Worm (Caenorhabditis elegans) whole organism, L2 larva: Measurements from ENCODE around the gene haf-1.

Source experiments
- C34F6.9 ChIP-seq: fragments of 150-350 bp; optimal IDR thresholded peaks from 2 replicates; lab custom pipeline; 2014; ENCODE audit warnings: missing biosample characterization, missing genetic modification characterization
- R02D3.7 ChIP-seq: fragments of 150-350 bp; optimal IDR thresholded peaks from 2 replicates; lab custom pipeline; 2014; ENCODE audit warnings: missing biosample characterization, missing genetic modification characterization
- ZK546.5 ChIP-seq: sonication (generic microtip); optimal IDR thresholded peaks from 2 replicates; lab custom pipeline; 2017; ENCODE audit warnings: missing biosample characterization, missing genetic modification characterization
- alr-1 ChIP-seq: fragments of 150-350 bp; optimal IDR thresholded peaks from 2 replicates; lab custom pipeline; 2014; ENCODE audit warnings: missing biosample characterization, missing genetic modification characterization
- ama-1 ChIP-seq: fragments of 150-350 bp; optimal IDR thresholded peaks from 2 replicates; lab custom pipeline; 2018; ENCODE audit warnings: inconsistent platforms
- blmp-1 ChIP-seq: sonication (generic microtip); optimal IDR thresholded peaks from 2 replicates; lab custom pipeline; 2017; ENCODE audit warnings: missing genetic modification characterization, mild to moderate bottlenecking, missing compliant biosample characterization, antibody characterized with exemption, moderate library complexity; ENCODE audit not compliant: insufficient read depth
- ceh-16 ChIP-seq: fragments of 150-350 bp; optimal IDR thresholded peaks from 2 replicates; lab custom pipeline; 2014; ENCODE audit warnings: missing biosample characterization, missing genetic modification characterization
- ceh-82 ChIP-seq: fragments of 150-350 bp; optimal IDR thresholded peaks from 2 replicates; lab custom pipeline; 2014; ENCODE audit warnings: missing biosample characterization, missing genetic modification characterization
- dmd-4 ChIP-seq: sonication (generic microtip); optimal IDR thresholded peaks from 2 replicates; lab custom pipeline; 2017; ENCODE audit warnings: missing biosample characterization, missing genetic modification characterization
- egl-27 ChIP-seq: sonication (generic microtip); optimal IDR thresholded peaks from 3 replicates; lab custom pipeline; 2017; ENCODE audit warnings: missing biosample characterization, missing genetic modification reagents, missing genetic modification characterization
- elt-1 ChIP-seq: fragments of 150-350 bp; optimal IDR thresholded peaks from 2 replicates; lab custom pipeline; 2014; ENCODE audit warnings: missing biosample characterization, missing genetic modification characterization
- elt-3 ChIP-seq: sonication (generic microtip); optimal IDR thresholded peaks from 2 replicates; lab custom pipeline; 2017; ENCODE audit warnings: missing biosample characterization, missing genetic modification characterization
- fos-1 ChIP-seq: fragments of 150-350 bp; optimal IDR thresholded peaks from 2 replicates; lab custom pipeline; 2014; ENCODE audit warnings: missing biosample characterization, missing genetic modification characterization
- lin-11 ChIP-seq: fragments of 150-350 bp; sonication (generic microtip); optimal IDR thresholded peaks from 2 replicates; lab custom pipeline; 2014; ENCODE audit warnings: missing biosample characterization, missing genetic modification characterization, inconsistent platforms, mixed read lengths
- lin-13 ChIP-seq: fragments of 150-350 bp; optimal IDR thresholded peaks from 2 replicates; lab custom pipeline; 2014; ENCODE audit warnings: missing biosample characterization, missing genetic modification reagents, missing genetic modification characterization
- lin-39 ChIP-seq: fragments of 150-350 bp; optimal IDR thresholded peaks from 2 replicates; lab custom pipeline; 2014; ENCODE audit warnings: missing biosample characterization, missing genetic modification reagents, missing genetic modification characterization
- lsy-2 ChIP-seq, 2 experiments: fragments of 150-350 bp in 1 of 2; sonication (generic microtip) in 1 of 2; optimal IDR thresholded peaks; 2 replicates each; lab custom pipeline; 2014 to 2017; ENCODE audit warnings: missing biosample characterization in 2 of 2, missing genetic modification characterization in 2 of 2
- mab-5 ChIP-seq: fragments of 150-350 bp; optimal IDR thresholded peaks from 2 replicates; lab custom pipeline; 2014; ENCODE audit warnings: missing biosample characterization, missing genetic modification characterization
- mbf-1 ChIP-seq: sonication (generic microtip); optimal IDR thresholded peaks from 2 replicates; lab custom pipeline; 2017; ENCODE audit warnings: missing biosample characterization, missing genetic modification characterization
- nhr-10 ChIP-seq: sonication (generic microtip); optimal IDR thresholded peaks from 2 replicates; lab custom pipeline; 2017; ENCODE audit warnings: missing biosample characterization, missing genetic modification characterization
- nhr-11 ChIP-seq: fragments of 150-350 bp; optimal IDR thresholded peaks from 2 replicates; lab custom pipeline; 2014; ENCODE audit warnings: missing biosample characterization, missing genetic modification characterization
- nhr-12 ChIP-seq: fragments of 150-350 bp; optimal IDR thresholded peaks from 2 replicates; lab custom pipeline; 2014; ENCODE audit warnings: missing biosample characterization, missing genetic modification characterization
- nhr-129 ChIP-seq: fragments of 150-350 bp; optimal IDR thresholded peaks from 2 replicates; lab custom pipeline; 2014; ENCODE audit warnings: missing biosample characterization, missing genetic modification characterization
- nhr-21 ChIP-seq: fragments of 150-350 bp; optimal IDR thresholded peaks from 2 replicates; lab custom pipeline; 2014; ENCODE audit warnings: missing biosample characterization, missing genetic modification characterization
- nhr-23 ChIP-seq: fragments of 150-350 bp; optimal IDR thresholded peaks from 2 replicates; lab custom pipeline; 2014; ENCODE audit warnings: missing biosample characterization, missing genetic modification reagents, missing genetic modification characterization
- nhr-237 ChIP-seq: fragments of 150-350 bp; optimal IDR thresholded peaks from 2 replicates; lab custom pipeline; 2014; ENCODE audit warnings: missing biosample characterization, missing genetic modification characterization
- nhr-25 ChIP-seq: fragments of 150-350 bp; sonication (generic microtip); optimal IDR thresholded peaks from 3 replicates; lab custom pipeline; 2014; ENCODE audit warnings: missing biosample characterization, missing genetic modification characterization
- nhr-6 ChIP-seq: fragments of 150-350 bp; optimal IDR thresholded peaks from 2 replicates; lab custom pipeline; 2014; ENCODE audit warnings: missing biosample characterization, missing genetic modification characterization
- nhr-77 ChIP-seq: fragments of 150-350 bp; optimal IDR thresholded peaks from 2 replicates; lab custom pipeline; 2014; ENCODE audit warnings: missing biosample characterization, missing genetic modification characterization
- peb-1 ChIP-seq: fragments of 150-350 bp; optimal IDR thresholded peaks from 2 replicates; lab custom pipeline; 2014; ENCODE audit warnings: missing biosample characterization, missing genetic modification characterization
- sem-4 ChIP-seq: fragments of 150-350 bp; optimal IDR thresholded peaks from 2 replicates; lab custom pipeline; 2014; ENCODE audit warnings: missing biosample characterization, missing genetic modification reagents, missing genetic modification characterization
- skn-1 ChIP-seq: sonication (generic microtip); optimal IDR thresholded peaks from 2 replicates; lab custom pipeline; 2017; ENCODE audit warnings: missing biosample characterization, missing genetic modification characterization
- sma-3 ChIP-seq: sonication (generic microtip); optimal IDR thresholded peaks from 2 replicates; lab custom pipeline; 2016; ENCODE audit warnings: missing genetic modification reagents, missing genetic modification characterization, missing compliant biosample characterization
- sma-9 ChIP-seq, 2 experiments: fragments of 150-350 bp in 1 of 2; sonication (generic microtip) in 1 of 2; optimal IDR thresholded peaks; 2 replicates each; lab custom pipeline; 2014 to 2016; ENCODE audit warnings: missing genetic modification characterization in 2 of 2, mild to moderate bottlenecking in 1 of 2, missing biosample characterization in 1 of 2, missing compliant biosample characterization in 1 of 2, missing genetic modification reagents in 1 of 2, moderate library complexity in 1 of 2
- snpc-4 ChIP-seq: fragments of 150-350 bp; optimal IDR thresholded peaks from 2 replicates; lab custom pipeline; 2014; ENCODE audit warnings: missing biosample characterization, missing genetic modification characterization
- unc-55 ChIP-seq: fragments of 150-350 bp; sonication (generic microtip); optimal IDR thresholded peaks from 3 replicates; lab custom pipeline; 2014; ENCODE audit warnings: missing biosample characterization, missing genetic modification reagents, missing genetic modification characterization
- unc-62 ChIP-seq: fragments of 150-350 bp; optimal IDR thresholded peaks from 2 replicates; lab custom pipeline; 2014; ENCODE audit warnings: missing biosample characterization, missing genetic modification reagents, missing genetic modification characterization
- ztf-4 ChIP-seq: fragments of 150-350 bp; optimal IDR thresholded peaks from 2 replicates; lab custom pipeline; 2014; ENCODE audit warnings: missing biosample characterization, missing genetic modification characterization

The haf-1 gene

DNA sequence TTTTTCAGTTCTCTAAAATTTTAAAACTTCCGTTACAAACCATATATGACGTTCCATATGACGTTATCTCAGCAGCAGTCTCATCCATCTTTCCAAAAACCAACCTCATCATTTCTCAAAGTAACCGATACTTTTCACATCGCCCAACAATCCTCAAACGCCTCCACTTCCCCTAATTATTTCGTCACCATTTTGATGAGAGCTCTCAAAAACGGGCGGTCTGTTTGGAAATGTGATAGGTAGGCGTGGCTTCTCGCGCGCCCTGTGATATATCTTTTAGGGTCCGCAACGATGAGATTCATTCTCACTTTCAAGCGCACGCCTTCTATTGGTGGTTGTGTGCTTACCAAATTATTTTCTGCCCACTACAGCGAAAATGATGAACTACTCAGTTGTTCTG lies 7.9 kb upstream of the haf-1 start, which contains the start of gene trh-1:
TSS of gene trh-1 (plus strand) at position 301 of the 400 bp plus-strand sequence.
- TF ChIP-seq nhr-237, result no peak
- TF ChIP-seq mbf-1 (tag; lab: Kevin White, UChicago), result no peak
- TF ChIP-seq nhr-6 (tag; lab: Kevin White, UChicago), result no peak
- TF ChIP-seq elt-1 (tag; lab: Kevin White, UChicago), result no peak
- no peak for TF ChIP-seq lin-11
- no peak for TF ChIP-seq lin-39 (tag; lab: Kevin White, UChicago)
- no peak for TF ChIP-seq nhr-12 (tag; lab: Kevin White, UChicago)
- no peak for TF ChIP-seq nhr-23 (tag; lab: Kevin White, UChicago)
- TF ChIP-seq sma-3 (GFP tag; lab: Kevin White, UChicago), result no peak
- TF ChIP-seq nhr-25 (tag; lab: Kevin White, UChicago), result no peak
- no peak for TF ChIP-seq skn-1 (tag; lab: Kevin White, UChicago)
- no peak for TF ChIP-seq sma-9 (GFP tag; optimal IDR thresholded peaks at IDR 0.05; lab: Kevin White, UChicago)
- TF ChIP-seq sma-9 (tag; optimal IDR thresholded peaks at IDR 0.05; lab: Kevin White, UChicago), result no peak
- no peak for TF ChIP-seq blmp-1 (tag; lab: Kevin White, UChicago)

DNA sequence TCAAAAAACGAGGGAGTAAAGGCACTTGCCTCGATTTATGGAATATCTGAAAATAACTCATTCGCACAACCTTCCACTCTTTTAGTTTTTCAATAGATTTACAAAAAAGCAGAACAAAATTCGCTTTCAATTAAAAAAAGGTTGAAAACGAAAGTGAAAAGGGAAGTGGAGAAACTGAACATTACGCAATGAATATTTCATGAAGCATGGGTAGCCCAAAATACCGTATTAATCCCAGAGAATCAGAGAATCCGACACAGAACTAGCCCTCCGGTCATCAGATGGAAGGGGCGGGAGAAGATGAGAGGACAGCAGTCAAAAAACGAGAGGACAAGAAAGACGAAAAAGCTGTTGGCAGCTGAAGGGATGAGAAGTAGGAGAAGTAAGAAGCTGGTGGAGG lies 4.8 kb upstream of the haf-1 start, which contains the start of gene C30H6.5:
TSS of gene C30H6.5 (plus strand) at position 301 of the 400 bp plus-strand sequence.
- TF ChIP-seq alr-1 (tag; lab: Kevin White, UChicago) (no peak), ama-1 (lab: Kevin White, UChicago) (no peak), ceh-16 (tag; lab: Kevin White, UChicago) (no peak), nhr-11 (tag; lab: Kevin White, UChicago) (no peak), fos-1 (no peak)

DNA sequence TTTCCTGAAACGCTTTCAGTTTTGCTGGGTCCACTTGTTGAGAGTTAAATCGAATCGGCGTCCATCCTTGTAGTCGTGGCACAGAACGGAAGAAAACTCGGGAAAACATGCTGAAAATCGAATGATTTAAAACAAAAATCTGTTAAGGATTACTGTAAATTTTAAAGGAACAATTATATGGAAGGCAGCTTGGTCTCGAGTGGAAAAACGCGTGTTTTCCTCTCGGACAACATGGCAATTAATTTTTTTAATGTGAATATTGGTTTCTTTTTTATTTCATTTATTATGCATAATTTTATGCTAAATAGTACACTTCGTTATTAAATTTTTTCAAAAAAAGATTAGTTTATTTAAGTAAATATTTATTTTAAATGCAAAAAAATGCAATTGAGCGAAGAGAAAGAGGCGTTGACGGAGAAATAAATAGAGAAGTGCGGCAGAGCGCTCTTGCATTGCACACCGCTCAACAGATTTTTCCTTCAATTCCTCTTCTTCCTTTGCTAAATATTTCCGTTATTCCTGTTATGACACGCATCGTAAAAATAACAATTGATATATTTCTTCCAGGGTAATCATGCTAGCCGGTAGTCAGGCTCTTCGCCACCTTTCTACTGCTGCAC lies 3.9 kb downstream of the haf-1 start, which contains the start of the genes C30H6.9 and dlat-2:
TSS of gene C30H6.9 (minus strand) at position 110 of the 620 bp plus-strand sequence.
TSS of gene dlat-2 (plus strand) at position 566 of the 620 bp plus-strand sequence.
- no peak for TF ChIP-seq nhr-21 (tag; lab: Kevin White, UChicago)
- no peak for TF ChIP-seq ceh-16 (tag; lab: Kevin White, UChicago)
- no peak for TF ChIP-seq sma-3 (GFP tag; lab: Kevin White, UChicago)
- TF ChIP-seq nhr-6 (tag; lab: Kevin White, UChicago), result no peak
- TF ChIP-seq mbf-1 (tag; lab: Kevin White, UChicago), result no peak
- no peak for TF ChIP-seq snpc-4 (tag; lab: Kevin White, UChicago)
- TF ChIP-seq nhr-237, result no peak
- TF ChIP-seq lin-13 (GFP tag; lab: Kevin White, UChicago), result peak; percentile 11
- TF ChIP-seq nhr-129 (tag; lab: Kevin White, UChicago), result peak; percentile 20
- TF ChIP-seq peb-1 (tag; lab: Kevin White, UChicago), result no peak
- TF ChIP-seq unc-55 (GFP tag; lab: Kevin White, UChicago), result peak; percentile 60
- TF ChIP-seq blmp-1 (tag; lab: Kevin White, UChicago), result no peak
- no peak for TF ChIP-seq ZK546.5 (tag; lab: Kevin White, UChicago)
- TF ChIP-seq sma-9 (GFP tag; optimal IDR thresholded peaks at IDR 0.05; lab: Kevin White, UChicago), result no peak
- no peak for TF ChIP-seq sma-9 (tag; optimal IDR thresholded peaks at IDR 0.05; lab: Kevin White, UChicago)
- peak; percentile 11 for TF ChIP-seq fos-1
- no peak for TF ChIP-seq R02D3.7 (tag; lab: Kevin White, UChicago)
- peak; percentile 60 for TF ChIP-seq C34F6.9 (tag; lab: Kevin White, UChicago)
- peak in 1 of 2 experiments; percentile 40 for TF ChIP-seq lsy-2 (tag; optimal IDR thresholded peaks at IDR 0.05; lab: Kevin White, UChicago)
- no peak for TF ChIP-seq unc-62 (GFP tag; lab: Kevin White, UChicago)
- no peak for TF ChIP-seq egl-27
- TF ChIP-seq, all 48 proteins: peak for 6

DNA sequence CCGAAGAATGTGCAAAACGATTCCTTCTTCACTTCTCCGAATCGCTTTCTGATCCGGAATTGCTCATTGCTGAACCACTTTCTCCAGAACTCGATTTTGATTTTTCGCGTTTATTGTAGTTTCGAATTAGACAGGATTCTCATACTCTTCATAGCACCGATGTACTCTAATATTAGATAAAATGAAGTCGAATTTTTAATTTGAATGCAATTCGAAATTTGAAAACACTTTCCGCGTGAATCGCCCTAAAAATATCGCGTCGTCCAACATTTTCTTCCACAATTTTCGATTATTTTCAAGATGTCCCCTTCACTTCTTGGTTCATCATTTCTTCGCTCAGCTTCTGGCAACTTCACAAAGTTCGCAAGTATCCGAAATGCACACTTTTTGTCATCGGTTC lies 5.8 kb downstream of the haf-1 start, which contains the start of gene C30H6.8:
TSS of gene C30H6.8 (plus strand) at position 301 of the 400 bp plus-strand sequence.
- TF ChIP-seq nhr-237 (no peak), elt-1 (tag; lab: Kevin White, UChicago) (no peak), sem-4 (tag; lab: Kevin White, UChicago) (no peak), elt-3 (no peak), mab-5 (tag; lab: Kevin White, UChicago) (no peak), dmd-4 (tag; lab: Kevin White, UChicago) (no peak), nhr-10 (tag; lab: Kevin White, UChicago) (no peak), ztf-4 (tag; lab: Kevin White, UChicago) (no peak), nhr-25 (tag; lab: Kevin White, UChicago) (no peak), nhr-129 (tag; lab: Kevin White, UChicago) (no peak), C34F6.9 (tag; lab: Kevin White, UChicago) (no peak), ceh-16 (tag; lab: Kevin White, UChicago) (no peak), ceh-82 (no peak), snpc-4 (tag; lab: Kevin White, UChicago) (no peak), nhr-77 (tag; lab: Kevin White, UChicago) (no peak)
